Worm (Caenorhabditis elegans) whole organism, late embryonic: ENCODE results near the gene cyp-14A2.

Source experiments
- F13H6.1 ChIP-seq: sonication (generic microtip); optimal IDR thresholded peaks from 2 replicates; lab custom pipeline; 2016; ENCODE audit warnings: missing genetic modification characterization, missing compliant biosample characterization
- K02D7.2 ChIP-seq: sonication (generic microtip); optimal IDR thresholded peaks from 2 replicates; lab custom pipeline; 2017; ENCODE audit warnings: mild to moderate bottlenecking, missing genetic modification characterization, missing compliant biosample characterization
- K09A11.1 ChIP-seq: sonication (generic microtip); optimal IDR thresholded peaks from 2 replicates; lab custom pipeline; 2017; ENCODE audit warnings: antibody characterized with exemption, mild to moderate bottlenecking, missing genetic modification characterization, missing compliant biosample characterization; ENCODE audit not compliant: insufficient read depth
- Y22D7AL.16 ChIP-seq: sonication (generic microtip); optimal IDR thresholded peaks from 2 replicates; lab custom pipeline; 2016; ENCODE audit warnings: missing genetic modification characterization, missing compliant biosample characterization
- ceh-18 ChIP-seq: sonication (generic microtip); optimal IDR thresholded peaks from 2 replicates; lab custom pipeline; 2016; ENCODE audit warnings: missing genetic modification characterization, missing compliant biosample characterization
- ceh-19 ChIP-seq: fragments of 200-800 bp; sonication (Bioruptor generic); optimal IDR thresholded peaks from 2 replicates; lab custom pipeline; 2018; ENCODE audit warnings: mild to moderate bottlenecking, missing genetic modification characterization, missing compliant biosample characterization
- ceh-34 ChIP-seq: sonication (generic microtip); optimal IDR thresholded peaks from 2 replicates; lab custom pipeline; 2016; ENCODE audit warnings: mild to moderate bottlenecking, missing genetic modification characterization, missing compliant biosample characterization
- ceh-45 ChIP-seq: fragments of 200-800 bp; sonication (Bioruptor generic); IDR thresholded peaks from 2 replicates; pipeline ENCODE4 v1.3.6; 2022; ENCODE audit warnings: missing genetic modification reagents, missing genetic modification characterization, missing compliant biosample characterization
- ceh-48 ChIP-seq: sonication (generic microtip); optimal IDR thresholded peaks from 2 replicates; lab custom pipeline; 2016; ENCODE audit warnings: missing genetic modification characterization, inconsistent platforms, missing compliant biosample characterization
- ceh-6 ChIP-seq: fragments of 200-800 bp; sonication (Bioruptor generic); optimal IDR thresholded peaks from 2 replicates; lab custom pipeline; 2018; ENCODE audit warnings: mild to moderate bottlenecking, missing genetic modification characterization, missing compliant biosample characterization
- che-1 ChIP-seq: sonication (generic microtip); optimal IDR thresholded peaks from 2 replicates; lab custom pipeline; 2016; ENCODE audit warnings: mild to moderate bottlenecking, missing genetic modification characterization, missing compliant biosample characterization
- dmd-4 ChIP-seq: sonication (generic microtip); optimal IDR thresholded peaks from 2 replicates; lab custom pipeline; 2016; ENCODE audit warnings: borderline replicate concordance, missing genetic modification characterization, missing compliant biosample characterization
- dve-1 ChIP-seq: sonication (generic microtip); optimal IDR thresholded peaks from 2 replicates; lab custom pipeline; 2017; ENCODE audit warnings: antibody characterized with exemption, mild to moderate bottlenecking, missing genetic modification characterization, missing compliant biosample characterization
- elt-2 ChIP-seq: sonication (generic microtip); optimal IDR thresholded peaks from 2 replicates; lab custom pipeline; 2016; ENCODE audit warnings: missing genetic modification reagents, missing genetic modification characterization, missing compliant biosample characterization
- fax-1 ChIP-seq: sonication (generic microtip); optimal IDR thresholded peaks from 2 replicates; lab custom pipeline; 2016; ENCODE audit warnings: missing genotype, missing genetic modification characterization, missing compliant biosample characterization
- hlh-8 ChIP-seq: sonication (generic microtip); optimal IDR thresholded peaks from 2 replicates; lab custom pipeline; 2016; ENCODE audit warnings: missing genotype, missing genetic modification characterization, missing compliant biosample characterization
- lin-11 ChIP-seq: fragments of 200-800 bp; sonication (Bioruptor generic); optimal IDR thresholded peaks from 2 replicates; lab custom pipeline; 2018; ENCODE audit warnings: mild to moderate bottlenecking, missing genetic modification characterization, missing compliant biosample characterization
- madf-2 ChIP-seq: sonication (generic microtip); optimal IDR thresholded peaks from 2 replicates; lab custom pipeline; 2017; ENCODE audit warnings: missing genetic modification characterization, missing compliant biosample characterization
- nhr-11 ChIP-seq: fragments of 150-350 bp; optimal IDR thresholded peaks from 2 replicates; lab custom pipeline; 2014; ENCODE audit warnings: missing biosample characterization, missing genetic modification characterization
- pag-3 ChIP-seq: sonication (generic microtip); optimal IDR thresholded peaks from 2 replicates; lab custom pipeline; 2016; ENCODE audit warnings: missing compliant biosample characterization, missing genetic modification characterization, borderline replicate concordance
- pat-9 ChIP-seq: fragments of 200-800 bp; sonication (Bioruptor generic); optimal IDR thresholded peaks from 2 replicates; lab custom pipeline; 2018; ENCODE audit warnings: mild to moderate bottlenecking, missing genetic modification characterization, moderate library complexity, missing compliant biosample characterization
- pha-2 ChIP-seq: sonication (generic microtip); optimal IDR thresholded peaks from 2 replicates; lab custom pipeline; 2017; ENCODE audit warnings: mild to moderate bottlenecking, missing genetic modification characterization, missing compliant biosample characterization
- pqm-1 ChIP-seq: sonication (generic microtip); optimal IDR thresholded peaks from 2 replicates; lab custom pipeline; 2016; ENCODE audit warnings: missing genetic modification characterization, missing compliant biosample characterization
- rnt-1 ChIP-seq: sonication (generic microtip); optimal IDR thresholded peaks from 2 replicates; lab custom pipeline; 2016; ENCODE audit warnings: missing genetic modification characterization, missing compliant biosample characterization
- sox-2 ChIP-seq: fragments of 200-800 bp; sonication (Bioruptor generic); IDR thresholded peaks from 2 replicates; pipeline ENCODE4 v1.3.6; 2022; ENCODE audit warnings: missing genetic modification reagents, missing genetic modification characterization, missing compliant biosample characterization
- sox-4 ChIP-seq: sonication (generic microtip); optimal IDR thresholded peaks from 2 replicates; lab custom pipeline; 2017; ENCODE audit warnings: mild to moderate bottlenecking, missing genetic modification characterization, inconsistent platforms, missing compliant biosample characterization
- tbx-2 ChIP-seq: sonication (generic microtip); optimal IDR thresholded peaks from 2 replicates; lab custom pipeline; 2016; ENCODE audit warnings: missing genetic modification characterization, missing compliant biosample characterization
- unc-42 ChIP-seq: sonication (generic microtip); optimal IDR thresholded peaks from 2 replicates; lab custom pipeline; 2016; ENCODE audit warnings: missing genotype, missing genetic modification characterization, missing compliant biosample characterization
- zip-5 ChIP-seq: sonication (generic microtip); optimal IDR thresholded peaks from 2 replicates; lab custom pipeline; 2016; ENCODE audit warnings: missing genetic modification characterization, missing compliant biosample characterization
- ztf-16 ChIP-seq: sonication (generic microtip); optimal IDR thresholded peaks from 2 replicates; lab custom pipeline; 2017; ENCODE audit warnings: missing genetic modification characterization, missing compliant biosample characterization

The cyp-14A2 gene

ce11 chrX:13249102-13249501 lies 20.4 kb downstream of the cyp-14A2 start:
- TF ChIP-seq tbx-2 (no peak), nhr-11 (tag; lab: Kevin White, UChicago) (no peak), pag-3 (tag; lab: Kevin White, UChicago) (no peak), ceh-6 (no peak), che-1 (tag; lab: Kevin White, UChicago) (no peak), hlh-8 (tag; lab: Kevin White, UChicago) (no peak), ceh-18 (no peak), dmd-4 (tag; lab: Kevin White, UChicago) (no peak)

- TF ChIP-seq K02D7.2 (tag; lab: Kevin White, UChicago) (no peak), nhr-11 (tag; lab: Kevin White, UChicago) (no peak), lin-11 (tag; lab: Kevin White, UChicago) (no peak), zip-5 (tag; lab: Kevin White, UChicago) (no peak), ceh-18 (no peak), elt-2 (tag; lab: Kevin White, UChicago) (no peak), ceh-45 (GFP tag; lab: Robert Waterston, UW) (no peak), dve-1 (tag; lab: Kevin White, UChicago) (no peak), ceh-19 (GFP tag; lab: Kevin White, UChicago) (no peak), madf-2 (tag; lab: Kevin White, UChicago) (no peak), hlh-8 (tag; lab: Kevin White, UChicago) (no peak), K09A11.1 (tag; lab: Kevin White, UChicago) (no peak), sox-2 (GFP tag; lab: Robert Waterston, UW) (no peak), fax-1 (tag; lab: Kevin White, UChicago) (no peak), ztf-16 (no peak), dmd-4 (tag; lab: Kevin White, UChicago) (no peak), ceh-34 (tag; lab: Kevin White, UChicago) (no peak), rnt-1 (tag; lab: Kevin White, UChicago) (no peak), pqm-1 (tag; lab: Kevin White, UChicago) (no peak)
Measured at ce11 chrX:13248265-13248664, 21.2 kb downstream of the cyp-14A2 start, which contains the start of gene K08H2.7. Gene K08H2.7 (minus strand): TSS chrX:13248437.

ce11 chrX:13247614-13248013 lies 21.9 kb downstream of the cyp-14A2 start:
- TF ChIP-seq ceh-48 (no peak), hlh-8 (tag; lab: Kevin White, UChicago) (no peak), ztf-16 (no peak), madf-2 (tag; lab: Kevin White, UChicago) (no peak), pat-9 (tag; lab: Kevin White, UChicago) (no peak), sox-4 (tag; lab: Kevin White, UChicago) (no peak), pha-2 (tag; lab: Kevin White, UChicago) (no peak), rnt-1 (tag; lab: Kevin White, UChicago) (no peak), elt-2 (tag; lab: Kevin White, UChicago) (no peak), dve-1 (tag; lab: Kevin White, UChicago) (no peak)

- TF ChIP-seq Y22D7AL.16 (tag; lab: Kevin White, UChicago) (no peak), unc-42 (tag; lab: Kevin White, UChicago) (peak; percentile 97), F13H6.1 (no peak)
Measured at ce11 chrX:13246668-13247358, 22.7 kb downstream of the cyp-14A2 start.

DNA sequence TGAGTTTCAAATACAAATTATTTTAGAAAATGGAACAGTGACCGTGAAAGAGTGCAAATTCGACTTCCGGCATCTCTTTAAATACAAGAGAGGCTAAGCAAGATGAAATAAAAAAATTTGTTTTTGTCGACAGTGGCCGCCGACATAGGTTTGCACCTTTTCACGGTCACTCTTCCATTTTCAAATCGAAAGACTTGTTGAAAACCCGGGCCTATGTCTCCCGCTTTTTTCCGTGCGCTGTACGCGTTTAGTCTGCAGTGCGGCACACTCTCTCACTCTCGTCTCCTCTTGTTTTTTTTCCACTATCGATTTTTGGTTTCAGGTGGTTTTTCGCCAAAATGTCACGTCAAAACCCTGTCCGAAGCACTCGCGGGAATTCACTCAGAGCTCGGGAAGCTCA lies 24.4 kb downstream of the cyp-14A2 start, which contains the start of gene hpl-1:
Gene hpl-1 (plus strand): TSS at position 301 of the 400 bp plus-strand sequence.
- TF ChIP-seq che-1 (tag; lab: Kevin White, UChicago) (no peak), K09A11.1 (tag; lab: Kevin White, UChicago) (peak; percentile 10)
- TF ChIP-seq, all 69 proteins: peak for 1
